Fruit fly (Drosophila melanogaster) whole organism, larva: Measurements from ENCODE around the gene CG43094.

Experiments used
- noc ChIP-seq: fragments of 200-800 bp; sonication (Bioruptor generic); optimal IDR thresholded peaks from 3 replicates; lab custom pipeline; 2019; ENCODE audit warnings: missing biosample characterization, mild to moderate bottlenecking, missing genetic modification characterization, moderate library complexity

The CG43094 gene

dm6 chr3R:22770887-22771286, at the start of gene CG43094:
CG43094 (minus strand) TSS chr3R:22770987.
- no peak for TF ChIP-seq noc (tag; lab: Kevin White, UChicago)

- TF ChIP-seq noc (tag; lab: Kevin White, UChicago) = no peak
These were observed 45.8 kb upstream of the CG43094 start for dm6 chr3R:22816437-22817173.

dm6 chr3R:22816078-22816436, 45.3 kb upstream of the CG43094 start, which contains the start of gene CG13840:
CG13840 (minus strand) TSS chr3R:22816178.
- no peak for TF ChIP-seq noc (tag; lab: Kevin White, UChicago)

dm6 chr3R:22810277-22810676, 39.5 kb upstream of the CG43094 start:
- no peak for TF ChIP-seq noc (tag; lab: Kevin White, UChicago)

dm6 chr3R:22807132-22807531, 36.3 kb upstream of the CG43094 start:
- TF ChIP-seq noc (tag; lab: Kevin White, UChicago) = no peak

dm6 chr3R:22803655-22804341, 33.0 kb upstream of the CG43094 start, which contains the start of gene CG7031:
CG7031 (plus strand) TSS chr3R:22804291.
- TF ChIP-seq noc (tag; lab: Kevin White, UChicago) = no peak

- TF ChIP-seq noc (tag; lab: Kevin White, UChicago) = no peak
These were observed 23.2 kb upstream of the CG43094 start for dm6 chr3R:22793953-22794352.

dm6 chr3R:22789106-22789505, 18.3 kb upstream of the CG43094 start:
- TF ChIP-seq noc (tag; lab: Kevin White, UChicago) = no peak

dm6 chr3R:22784674-22785316, 14.0 kb upstream of the CG43094 start:
- no peak for TF ChIP-seq noc (tag; lab: Kevin White, UChicago)

dm6 chr3R:22781412-22781811, 10.6 kb upstream of the CG43094 start:
- TF ChIP-seq noc (tag; lab: Kevin White, UChicago) = peak; percentile 23

dm6 chr3R:22780135-22780534, 9.3 kb upstream of the CG43094 start:
- TF ChIP-seq noc (tag; lab: Kevin White, UChicago) = no peak

dm6 chr3R:22776457-22776856, 5.7 kb upstream of the CG43094 start:
- TF ChIP-seq noc (tag; lab: Kevin White, UChicago) = no peak

- TF ChIP-seq noc (tag; lab: Kevin White, UChicago) = no peak
These were observed 883 bp upstream of the CG43094 start, which contains the start of gene CG43095 for dm6 chr3R:22771670-22772069. CG43095 (minus strand) TSS chr3R:22771770.

- TF ChIP-seq noc (tag; lab: Kevin White, UChicago) = no peak
These were observed 580 bp downstream of the CG43094 start, which contains the start of gene CG43093 for dm6 chr3R:22770207-22770606. CG43093 (minus strand) TSS chr3R:22770307.

dm6 chr3R:22769567-22769966, 1.2 kb downstream of the CG43094 start, which contains the start of gene CG43092:
CG43092 (minus strand) TSS chr3R:22769667.
- no peak for TF ChIP-seq noc (tag; lab: Kevin White, UChicago)

dm6 chr3R:22768633-22769032, 2.2 kb downstream of the CG43094 start, which contains the start of gene CG43091:
CG43091 (minus strand) TSS chr3R:22768733.
- no peak for TF ChIP-seq noc (tag; lab: Kevin White, UChicago)
